Fruit fly (Drosophila melanogaster) S2 (cell line): ENCODE results near the gene pum.

Experiments used
- CG8478 ChIP-seq: fragments of >200 bp; optimal IDR thresholded peaks from 2 replicates; lab custom pipeline; 2018
- CTCF ChIP-seq, 2 experiments: fragments of >200 bp; optimal IDR thresholded peaks; 2 replicates each; lab custom pipeline; 2018

- TF ChIP-seq CG8478 (lab: Kevin White, UChicago), result no peak
- no peak for TF ChIP-seq CTCF (optimal IDR thresholded peaks at IDR 0.05; lab: Kevin White, UChicago)
These were observed 7.4 kb downstream of the pum start for dm6 chr3R:9229996-9230601.
